Worm (Caenorhabditis elegans): ENCODE measurements around the gene arx-4.

DNA sequence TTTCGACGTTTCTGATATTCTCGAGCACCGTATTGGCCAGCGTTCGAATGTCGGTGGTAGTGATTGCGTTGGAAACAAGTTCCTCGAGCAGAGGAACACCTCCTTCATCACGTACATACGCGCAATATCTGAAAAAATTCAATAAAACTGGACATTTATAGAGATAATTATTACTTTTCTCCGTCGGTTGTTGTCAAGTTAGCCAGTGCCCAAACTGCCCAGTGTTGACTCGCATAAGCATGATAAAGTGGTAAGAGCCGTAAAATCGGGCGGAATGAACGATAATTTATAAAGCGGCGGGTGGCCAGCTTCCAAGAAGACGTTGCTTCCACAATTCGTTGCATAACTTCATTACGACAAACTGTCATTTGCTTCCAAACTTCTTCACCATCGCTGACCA lies 21.5 kb downstream of the arx-4 start:
- TF ChIP-seq ZK546.5 (tag; optimal IDR thresholded peaks at IDR 0.05) (no peak), mab-5 (tag; optimal IDR thresholded peaks at IDR 0.05) (no peak), lin-13 (GFP tag; optimal IDR thresholded peaks at IDR 0.05) (no peak), skn-1 (tag; optimal IDR thresholded peaks at IDR 0.05) (no peak), lin-11 (tag; optimal IDR thresholded peaks at IDR 0.05) (no peak), ama-1 (optimal IDR thresholded peaks at IDR 0.05) (no peak), ztf-11 (tag; optimal IDR thresholded peaks at IDR 0.05) (no peak), nhr-12 (tag; optimal IDR thresholded peaks at IDR 0.05) (no peak), unc-55 (GFP tag; optimal IDR thresholded peaks at IDR 0.05) (no peak), lsy-2 (tag; optimal IDR thresholded peaks at IDR 0.05) (no peak)
